Worm (Caenorhabditis elegans) whole organism, mixed stage, embryonic: ENCODE results near the gene F22F7.7.

ENCODE experiments used
- bed-3 ChIP-seq: fragments of 200-800 bp; sonication (Bioruptor generic); optimal IDR thresholded peaks from 3 replicates; lab custom pipeline; 2018; ENCODE audit warnings: mild to moderate bottlenecking, missing genetic modification characterization, moderate library complexity, missing compliant biosample characterization
- blmp-1 ChIP-seq: fragments of 150-350 bp; optimal IDR thresholded peaks from 2 replicates; lab custom pipeline; 2014; ENCODE audit warnings: missing biosample characterization, missing genetic modification characterization
- ceh-39 ChIP-seq: fragments of 150-350 bp; optimal IDR thresholded peaks from 2 replicates; lab custom pipeline; 2014; ENCODE audit warnings: missing biosample characterization, missing genetic modification characterization
- ceh-43 ChIP-seq: fragments of 200-800 bp; sonication (Bioruptor generic); optimal IDR thresholded peaks from 2 replicates; lab custom pipeline; 2018; ENCODE audit warnings: mild to moderate bottlenecking, missing genetic modification characterization, moderate library complexity, missing compliant biosample characterization
- ceh-83 ChIP-seq: fragments of 200-800 bp; sonication (Bioruptor generic); optimal IDR thresholded peaks from 2 replicates; lab custom pipeline; 2018; ENCODE audit warnings: mild to moderate bottlenecking, missing genetic modification characterization, missing compliant biosample characterization
- ces-1 ChIP-seq: fragments of 150-350 bp; optimal IDR thresholded peaks from 2 replicates; lab custom pipeline; 2014; ENCODE audit warnings: missing biosample characterization, missing genetic modification reagents, missing genetic modification characterization
- cnd-1 ChIP-seq: fragments of 200-800 bp; sonication (Bioruptor generic); optimal IDR thresholded peaks from 2 replicates; lab custom pipeline; 2018; ENCODE audit warnings: mild to moderate bottlenecking, missing genetic modification characterization, missing compliant biosample characterization
- drap-1 ChIP-seq: fragments of 200-800 bp; sonication (Bioruptor generic); optimal IDR thresholded peaks from 3 replicates; lab custom pipeline; 2018; ENCODE audit warnings: mild to moderate bottlenecking, missing genetic modification characterization, missing compliant biosample characterization
- elt-1 ChIP-seq: sonication (generic microtip); optimal IDR thresholded peaks from 2 replicates; lab custom pipeline; 2017; ENCODE audit warnings: missing genetic modification characterization, mild to moderate bottlenecking, missing compliant biosample characterization, antibody characterized with exemption, moderate library complexity, borderline replicate concordance; ENCODE audit not compliant: insufficient read depth
- elt-3 ChIP-seq: fragments of 150-350 bp; optimal IDR thresholded peaks from 2 replicates; lab custom pipeline; 2014; ENCODE audit warnings: missing biosample characterization, missing genetic modification characterization
- flh-1 ChIP-seq: fragments of 200-800 bp; sonication (Bioruptor generic); optimal IDR thresholded peaks from 2 replicates; lab custom pipeline; 2018; ENCODE audit warnings: mild to moderate bottlenecking, missing genetic modification characterization, moderate library complexity, missing compliant biosample characterization
- ham-2 ChIP-seq: fragments of 200-800 bp; sonication (Bioruptor generic); optimal IDR thresholded peaks from 2 replicates; lab custom pipeline; 2018; ENCODE audit warnings: mild to moderate bottlenecking, missing genetic modification characterization, missing compliant biosample characterization
- hlh-1 ChIP-seq: fragments of 150-350 bp; optimal IDR thresholded peaks from 2 replicates; lab custom pipeline; 2014; ENCODE audit warnings: missing biosample characterization, missing genetic modification reagents, missing genetic modification characterization
- lin-13 ChIP-seq: fragments of 150-350 bp; optimal IDR thresholded peaks from 2 replicates; lab custom pipeline; 2014; ENCODE audit warnings: missing biosample characterization, missing genetic modification characterization
- lin-32 ChIP-seq: fragments of 200-800 bp; sonication (Bioruptor generic); optimal IDR thresholded peaks from 2 replicates; lab custom pipeline; 2018; ENCODE audit warnings: mild to moderate bottlenecking, missing genetic modification characterization, missing compliant biosample characterization
- lsy-2 ChIP-seq: fragments of 150-350 bp; optimal IDR thresholded peaks from 2 replicates; lab custom pipeline; 2014; ENCODE audit warnings: missing biosample characterization, missing genetic modification characterization
- mab-5 ChIP-seq: fragments of 150-350 bp; optimal IDR thresholded peaks from 2 replicates; lab custom pipeline; 2014; ENCODE audit warnings: missing biosample characterization, missing genetic modification characterization
- mep-1 ChIP-seq: fragments of 150-350 bp; optimal IDR thresholded peaks from 2 replicates; lab custom pipeline; 2017; ENCODE audit warnings: missing biosample characterization, missing genetic modification reagents, missing genetic modification characterization, inconsistent platforms
- nhr-12 ChIP-seq: fragments of 150-350 bp; optimal IDR thresholded peaks from 2 replicates; lab custom pipeline; 2014; ENCODE audit warnings: missing biosample characterization, missing genetic modification characterization
- nhr-2 ChIP-seq: fragments of 150-350 bp; optimal IDR thresholded peaks from 2 replicates; lab custom pipeline; 2014; ENCODE audit warnings: missing biosample characterization, missing genetic modification characterization
- nhr-237 ChIP-seq: fragments of 150-350 bp; optimal IDR thresholded peaks from 2 replicates; lab custom pipeline; 2014; ENCODE audit warnings: missing biosample characterization, missing genetic modification characterization
- nhr-28 ChIP-seq: fragments of 150-350 bp; optimal IDR thresholded peaks from 2 replicates; lab custom pipeline; 2014; ENCODE audit warnings: missing biosample characterization, missing genetic modification characterization
- nhr-76 ChIP-seq: sonication (generic microtip); optimal IDR thresholded peaks from 2 replicates; lab custom pipeline; 2017; ENCODE audit warnings: missing biosample characterization, missing genetic modification characterization
- pha-4 ChIP-seq: fragments of 150-350 bp; optimal IDR thresholded peaks from 2 replicates; lab custom pipeline; 2018; ENCODE audit warnings: missing biosample characterization, missing genetic modification reagents, missing genetic modification characterization
- sem-2 ChIP-seq: fragments of 200-800 bp; sonication (Bioruptor generic); optimal IDR thresholded peaks from 2 replicates; lab custom pipeline; 2018; ENCODE audit warnings: mild to moderate bottlenecking, missing genetic modification characterization, missing compliant biosample characterization
- snpc-4 ChIP-seq: fragments of 150-350 bp; optimal IDR thresholded peaks from 2 replicates; lab custom pipeline; 2014; ENCODE audit warnings: missing biosample characterization, missing genetic modification characterization
- sptf-1 ChIP-seq: sonication (generic microtip); optimal IDR thresholded peaks from 2 replicates; lab custom pipeline; 2017; ENCODE audit warnings: mild to moderate bottlenecking, missing genetic modification characterization, moderate library complexity, missing compliant biosample characterization
- tbx-8 ChIP-seq: fragments of 200-800 bp; sonication (Bioruptor generic); optimal IDR thresholded peaks from 2 replicates; lab custom pipeline; 2018; ENCODE audit warnings: mild to moderate bottlenecking, missing genetic modification characterization, moderate library complexity, missing compliant biosample characterization
- unc-120 ChIP-seq: sonication (generic microtip); optimal IDR thresholded peaks from 2 replicates; lab custom pipeline; 2017; ENCODE audit warnings: missing genetic modification characterization, missing compliant biosample characterization; ENCODE audit not compliant: poor library complexity, severe bottlenecking
- unc-39 ChIP-seq: fragments of 150-350 bp; optimal IDR thresholded peaks from 2 replicates; lab custom pipeline; 2014; ENCODE audit warnings: missing biosample characterization, missing genetic modification characterization
- zip-8 ChIP-seq: fragments of 150-350 bp; optimal IDR thresholded peaks from 2 replicates; lab custom pipeline; 2014; ENCODE audit warnings: missing biosample characterization, missing genetic modification characterization
- ztf-11 ChIP-seq: fragments of 150-350 bp; optimal IDR thresholded peaks from 2 replicates; lab custom pipeline; 2014; ENCODE audit warnings: missing biosample characterization, missing genetic modification characterization

Gene F22F7.7

ce11 chrV:2139918-2140317 is at the start of gene F22F7.7:
Gene F22F7.7, minus strand, starts transcription at chrV:2140042.
- no peak for TF ChIP-seq sem-2 (GFP tag; lab: Kevin White, UChicago)
- no peak for TF ChIP-seq ceh-39
- TF ChIP-seq tbx-8: no peak
- no peak for TF ChIP-seq hlh-1 (tag; lab: Kevin White, UChicago)
- TF ChIP-seq zip-8 (tag; lab: Kevin White, UChicago): no peak
- TF ChIP-seq nhr-2: no peak
- no peak for TF ChIP-seq ces-1 (GFP tag; lab: Kevin White, UChicago)
- no peak for TF ChIP-seq mep-1 (tag; lab: Kevin White, UChicago)
- no peak for TF ChIP-seq pha-4 (tag; lab: Kevin White, UChicago)
- TF ChIP-seq lsy-2: no peak
- no peak for TF ChIP-seq bed-3
- TF ChIP-seq lin-32 (GFP tag; lab: Kevin White, UChicago): no peak
- no peak for TF ChIP-seq drap-1 (GFP tag; lab: Kevin White, UChicago)
- TF ChIP-seq nhr-237 (tag; lab: Kevin White, UChicago): no peak
- TF ChIP-seq ham-2 (GFP tag; lab: Kevin White, UChicago): no peak
- no peak for TF ChIP-seq nhr-12

DNA sequence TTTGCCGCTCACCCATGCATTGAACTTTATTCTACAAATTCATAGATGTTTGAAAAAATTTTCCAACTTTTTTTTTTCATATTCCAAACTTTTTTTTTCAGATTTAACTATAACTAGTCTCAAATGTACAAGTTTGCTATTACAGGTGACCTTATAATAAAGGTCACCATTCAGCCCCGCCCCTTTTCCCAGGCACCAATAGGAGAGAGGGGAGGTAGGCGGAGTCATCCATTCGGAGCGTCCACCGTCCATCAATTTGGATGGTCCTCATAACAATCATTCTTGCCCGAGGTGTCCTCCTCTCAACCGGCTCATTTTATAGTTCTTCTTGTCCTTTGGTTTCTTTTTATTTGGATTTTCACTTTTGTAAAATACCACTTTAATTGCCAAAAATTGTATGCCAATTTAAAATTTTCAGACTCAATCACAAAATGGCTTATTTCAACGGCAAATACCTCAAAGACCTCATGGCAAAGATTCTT is 48.1 kb upstream of the F22F7.7 start, which contains the start of gene Y5H2B.3:
Gene Y5H2B.3, plus strand, starts transcription at position 432 of the 482 bp plus-strand sequence.
- TF ChIP-seq ceh-83 (GFP tag; lab: Kevin White, UChicago): no peak
- no peak for TF ChIP-seq lin-13 (tag; lab: Kevin White, UChicago)
- no peak for TF ChIP-seq bed-3
- TF ChIP-seq unc-39: no peak
- no peak for TF ChIP-seq elt-1 (tag; lab: Kevin White, UChicago)
- no peak for TF ChIP-seq lsy-2
- TF ChIP-seq, all 35 proteins: peak for 0

- TF ChIP-seq elt-1 (tag; lab: Kevin White, UChicago): no peak
- TF ChIP-seq, all 35 proteins: peak for 0
Measured at ce11 chrV:2185486-2185885, 45.6 kb upstream of the F22F7.7 start.

DNA sequence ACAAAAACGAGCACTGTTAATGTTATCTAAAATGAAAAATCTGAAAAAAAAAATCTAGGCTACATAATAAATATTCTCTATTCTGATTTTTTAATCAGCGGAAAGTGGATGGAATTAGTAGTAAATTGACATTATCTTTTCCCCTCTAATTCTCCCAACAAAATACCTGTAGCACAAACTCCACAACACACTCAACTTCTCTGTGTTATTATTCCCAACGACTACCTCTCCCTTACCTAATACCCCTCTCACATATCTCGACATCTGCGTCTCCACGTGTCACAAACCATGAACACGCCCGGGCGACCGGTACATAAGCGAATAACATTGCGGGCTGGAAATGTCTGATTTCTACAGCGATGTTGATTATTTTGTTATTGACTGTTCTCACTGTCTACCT is 43.3 kb upstream of the F22F7.7 start, which contains the start of gene cyp-33C2:
Gene cyp-33C2, plus strand, starts transcription at position 327 of the 400 bp plus-strand sequence.
- TF ChIP-seq nhr-28 (tag; lab: Kevin White, UChicago) (no peak), lin-32 (GFP tag; lab: Kevin White, UChicago) (no peak), elt-3 (no peak), ceh-43 (GFP tag; lab: Kevin White, UChicago) (no peak), drap-1 (GFP tag; lab: Kevin White, UChicago) (no peak), cnd-1 (tag; lab: Kevin White, UChicago) (no peak), ceh-83 (GFP tag; lab: Kevin White, UChicago) (no peak), elt-1 (tag; lab: Kevin White, UChicago) (no peak), lin-13 (tag; lab: Kevin White, UChicago) (no peak), pha-4 (tag; lab: Kevin White, UChicago) (no peak), ces-1 (GFP tag; lab: Kevin White, UChicago) (no peak), sptf-1 (tag; lab: Kevin White, UChicago) (no peak), ham-2 (GFP tag; lab: Kevin White, UChicago) (no peak), blmp-1 (tag; lab: Kevin White, UChicago) (no peak), unc-120 (no peak)

ce11 chrV:2181738-2182137 is 41.9 kb upstream of the F22F7.7 start, which contains the start of gene srbc-16:
Gene srbc-16, plus strand, starts transcription at chrV:2182038.
- TF ChIP-seq ces-1 (GFP tag; lab: Kevin White, UChicago) (no peak), ztf-11 (no peak), snpc-4 (tag; lab: Kevin White, UChicago) (no peak), nhr-76 (tag; lab: Kevin White, UChicago) (no peak), lin-13 (tag; lab: Kevin White, UChicago) (no peak), bed-3 (no peak), sptf-1 (tag; lab: Kevin White, UChicago) (no peak), mab-5 (no peak), hlh-1 (tag; lab: Kevin White, UChicago) (no peak), ham-2 (GFP tag; lab: Kevin White, UChicago) (no peak), flh-1 (no peak), ceh-83 (GFP tag; lab: Kevin White, UChicago) (no peak), blmp-1 (tag; lab: Kevin White, UChicago) (no peak), sem-2 (GFP tag; lab: Kevin White, UChicago) (no peak)
- TF ChIP-seq, all 35 proteins: peak for 0
